Worm (Caenorhabditis elegans) whole organism, L4 larva: ENCODE data around the gene F26F4.5.

Experiments
- D1046.2 ChIP-seq: fragments of 200-800 bp; sonication (Bioruptor generic); IDR thresholded peaks from 2 replicates; pipeline ENCODE4 v1.3.6; 2022; ENCODE audit warnings: missing genetic modification characterization, missing compliant biosample characterization
- F10B5.3 ChIP-seq: sonication (generic microtip); optimal IDR thresholded peaks from 2 replicates; lab custom pipeline; 2016; ENCODE audit warnings: mild to moderate bottlenecking, missing genetic modification characterization, missing compliant biosample characterization
- F26F4.8 ChIP-seq: fragments of 200-800 bp; sonication (Bioruptor generic); conservative IDR thresholded peaks from 2 replicates; pipeline ENCODE4 v1.3.6; 2022; ENCODE audit warnings: missing genetic modification characterization, missing compliant biosample characterization
- R02D3.7 ChIP-seq: fragments of 150-350 bp; sonication (generic microtip); optimal IDR thresholded peaks from 3 replicates; lab custom pipeline; 2014; ENCODE audit warnings: missing biosample characterization, missing genetic modification characterization
- T20F7.1 ChIP-seq: fragments of 200-800 bp; sonication (Bioruptor generic); optimal IDR thresholded peaks from 2 replicates; lab custom pipeline; 2018; ENCODE audit warnings: mild to moderate bottlenecking, missing genetic modification characterization, missing compliant biosample characterization
- Y48G9A.11 ChIP-seq: fragments of 200-800 bp; sonication (Bioruptor generic); IDR thresholded peaks from 2 replicates; pipeline ENCODE4 v1.3.6; 2022; ENCODE audit warnings: missing genetic modification reagents, missing genetic modification characterization, missing compliant biosample characterization
- Y5F2A.4 ChIP-seq: fragments of 200-800 bp; sonication (Bioruptor generic); optimal IDR thresholded peaks from 2 replicates; lab custom pipeline; 2018; ENCODE audit warnings: mild to moderate bottlenecking, missing genetic modification characterization, missing compliant biosample characterization
- ZK546.5 ChIP-seq, 2 experiments: sonication (generic microtip); optimal IDR thresholded peaks; 2 replicates each; lab custom pipeline; 2017; ENCODE audit warnings: missing biosample characterization in 2 of 2, missing genetic modification characterization in 2 of 2
- aha-1 ChIP-seq: fragments of 150-350 bp; peaks from one replicate; lab custom pipeline; 2014; ENCODE audit warnings: missing biosample characterization, missing genetic modification characterization
- ama-1 ChIP-seq: fragments of 150-350 bp; optimal IDR thresholded peaks from 2 replicates; lab custom pipeline; 2014; ENCODE audit warnings: inconsistent platforms, mixed read lengths
- ceh-20 ChIP-seq: fragments of 200-800 bp; sonication (Bioruptor generic); IDR thresholded peaks from 2 replicates; pipeline ENCODE4 v1.3.6; 2022; ENCODE audit warnings: missing genetic modification reagents, missing genetic modification characterization, missing compliant biosample characterization
- ceh-28 ChIP-seq: fragments of 150-350 bp; optimal IDR thresholded peaks from 2 replicates; lab custom pipeline; 2014; ENCODE audit warnings: missing biosample characterization, missing genetic modification reagents, missing genetic modification characterization
- ceh-44 ChIP-seq: fragments of 200-800 bp; sonication (Bioruptor generic); IDR thresholded peaks from 2 replicates; pipeline ENCODE4 v1.3.6; 2022; ENCODE audit warnings: missing genetic modification reagents, missing genetic modification characterization, missing compliant biosample characterization
- ceh-62 ChIP-seq: sonication (generic microtip); optimal IDR thresholded peaks from 2 replicates; lab custom pipeline; 2017; ENCODE audit warnings: missing biosample characterization, missing genetic modification characterization
- cey-2 ChIP-seq: sonication (generic microtip); optimal IDR thresholded peaks from 3 replicates; lab custom pipeline; 2017; ENCODE audit warnings: missing genetic modification characterization, mild to moderate bottlenecking, missing compliant biosample characterization, antibody characterized with exemption, borderline replicate concordance; ENCODE audit not compliant: insufficient read depth
- ctbp-1 ChIP-seq: fragments of 200-800 bp; sonication (Bioruptor generic); IDR thresholded peaks from 2 replicates; pipeline ENCODE4 v1.3.6; 2022; ENCODE audit warnings: missing genetic modification reagents, missing genetic modification characterization, missing compliant biosample characterization
- daf-8 ChIP-seq: fragments of 200-800 bp; sonication (Bioruptor generic); IDR thresholded peaks from 2 replicates; pipeline ENCODE4 v1.3.6; 2022; ENCODE audit warnings: missing genetic modification characterization, missing compliant biosample characterization
- dmd-6 ChIP-seq: fragments of 200-800 bp; sonication (Bioruptor generic); IDR thresholded peaks from 2 replicates; pipeline ENCODE4 v1.3.6; 2022; ENCODE audit warnings: missing genetic modification reagents, missing genetic modification characterization, missing compliant biosample characterization
- dmd-8 ChIP-seq: fragments of 200-800 bp; sonication (Bioruptor generic); IDR thresholded peaks from 2 replicates; pipeline ENCODE4 v1.3.6; 2022; ENCODE audit warnings: missing genetic modification characterization, missing compliant biosample characterization
- dmd-9 ChIP-seq: fragments of 200-800 bp; sonication (Bioruptor generic); IDR thresholded peaks from 2 replicates; pipeline ENCODE4 v1.3.6; 2022; ENCODE audit warnings: missing genetic modification reagents, missing genetic modification characterization, missing compliant biosample characterization
- dpl-1 ChIP-seq: fragments of 150-350 bp; optimal IDR thresholded peaks from 2 replicates; lab custom pipeline; 2014; ENCODE audit warnings: missing biosample characterization, missing genetic modification reagents, missing genetic modification characterization
- egl-27 ChIP-seq: sonication (generic microtip); optimal IDR thresholded peaks from 3 replicates; lab custom pipeline; 2017; ENCODE audit warnings: missing biosample characterization, missing genetic modification reagents, missing genetic modification characterization
- fos-1 ChIP-seq: fragments of 150-350 bp; optimal IDR thresholded peaks from 2 replicates; lab custom pipeline; 2014; ENCODE audit warnings: missing biosample characterization, missing genetic modification characterization
- gei-8 ChIP-seq: fragments of 200-800 bp; sonication (Bioruptor generic); optimal IDR thresholded peaks from 2 replicates; lab custom pipeline; 2018; ENCODE audit warnings: mild to moderate bottlenecking, missing genetic modification characterization, missing compliant biosample characterization
- hif-1 ChIP-seq, 2 experiments: sonication (generic microtip); optimal IDR thresholded peaks; 2 replicates each; lab custom pipeline; 2016 to 2017; ENCODE audit warnings: missing compliant biosample characterization in 2 of 2, missing genetic modification characterization in 2 of 2, missing genetic modification reagents in 2 of 2, missing genotype in 2 of 2, mild to moderate bottlenecking in 1 of 2
- hlh-30 ChIP-seq: sonication (generic microtip); optimal IDR thresholded peaks from 2 replicates; lab custom pipeline; 2017; ENCODE audit warnings: antibody characterized with exemption, mild to moderate bottlenecking, missing genetic modification characterization, missing compliant biosample characterization; ENCODE audit not compliant: insufficient read depth
- hmg-1.1 ChIP-seq: fragments of 200-800 bp; sonication (Bioruptor generic); IDR thresholded peaks from 2 replicates; pipeline ENCODE4 v1.3.6; 2022; ENCODE audit warnings: missing genetic modification reagents, missing genetic modification characterization, missing compliant biosample characterization
- lin-1 ChIP-seq: fragments of 200-800 bp; sonication (Bioruptor generic); IDR thresholded peaks from 2 replicates; pipeline ENCODE4 v1.3.6; 2022; ENCODE audit warnings: missing genetic modification reagents, missing genetic modification characterization, missing compliant biosample characterization
- lin-38 ChIP-seq: fragments of 200-800 bp; sonication (Bioruptor generic); IDR thresholded peaks from 2 replicates; pipeline ENCODE4 v1.3.6; 2022; ENCODE audit warnings: missing genetic modification reagents, missing genetic modification characterization, missing compliant biosample characterization
- lir-3 ChIP-seq: sonication (generic microtip); optimal IDR thresholded peaks from 2 replicates; lab custom pipeline; 2016; ENCODE audit warnings: mild to moderate bottlenecking, missing genetic modification characterization, missing compliant biosample characterization
- lsy-2 ChIP-seq, 2 experiments: fragments of 150-350 bp in 1 of 2; sonication (generic microtip) in 1 of 2; optimal IDR thresholded peaks; 2 replicates each; lab custom pipeline; 2014 to 2017; ENCODE audit warnings: missing biosample characterization in 2 of 2, missing genetic modification characterization in 2 of 2
- mes-2 ChIP-seq: sonication (generic microtip); optimal IDR thresholded peaks from 2 replicates; lab custom pipeline; 2016; ENCODE audit warnings: missing genotype, mild to moderate bottlenecking, missing genetic modification characterization, missing compliant biosample characterization; ENCODE audit not compliant: poor library complexity, severe bottlenecking
- nhr-102 ChIP-seq: sonication (generic microtip); optimal IDR thresholded peaks from 2 replicates; lab custom pipeline; 2016; ENCODE audit warnings: mild to moderate bottlenecking, missing genetic modification characterization, moderate library complexity, missing compliant biosample characterization
- nhr-11 ChIP-seq: fragments of 150-350 bp; optimal IDR thresholded peaks from 2 replicates; lab custom pipeline; 2014; ENCODE audit warnings: missing biosample characterization, missing genetic modification characterization
- nhr-111 ChIP-seq: fragments of 200-800 bp; sonication (Bioruptor generic); optimal IDR thresholded peaks from 2 replicates; lab custom pipeline; 2018; ENCODE audit warnings: mild to moderate bottlenecking, missing genetic modification characterization, missing compliant biosample characterization
- nhr-28 ChIP-seq: fragments of 150-350 bp; optimal IDR thresholded peaks from 2 replicates; lab custom pipeline; 2014; ENCODE audit warnings: missing biosample characterization, missing genetic modification characterization
- nhr-41 ChIP-seq: fragments of 200-800 bp; sonication (Bioruptor generic); IDR thresholded peaks from 2 replicates; pipeline ENCODE4 v1.3.6; 2022; ENCODE audit warnings: missing genetic modification reagents, missing genetic modification characterization, missing compliant biosample characterization
- nhr-42 ChIP-seq: fragments of 200-800 bp; sonication (Bioruptor generic); IDR thresholded peaks from 2 replicates; pipeline ENCODE4 v1.3.6; 2022; ENCODE audit warnings: missing genetic modification characterization, missing compliant biosample characterization
- nhr-48 ChIP-seq: sonication (generic microtip); optimal IDR thresholded peaks from 2 replicates; lab custom pipeline; 2016; ENCODE audit warnings: mild to moderate bottlenecking, missing genetic modification characterization, missing compliant biosample characterization
- nhr-6 ChIP-seq: fragments of 150-350 bp; optimal IDR thresholded peaks from 2 replicates; lab custom pipeline; 2014; ENCODE audit warnings: missing biosample characterization, missing genetic modification characterization
- spr-1 ChIP-seq: sonication (generic microtip); optimal IDR thresholded peaks from 2 replicates; lab custom pipeline; 2016; ENCODE audit warnings: mild to moderate bottlenecking, missing genetic modification characterization, missing compliant biosample characterization
- unc-62 ChIP-seq, 3 experiments: fragments of 150-350 bp in 1 of 3; sonication (generic microtip); optimal IDR thresholded peaks in 2 of 3; peaks in 1 of 3; 1 replicate in 1 of 3; 2 replicates in 2 of 3; lab custom pipeline; 2014 to 2017; ENCODE audit warnings: missing biosample characterization in 3 of 3, missing genetic modification characterization in 3 of 3, missing genetic modification reagents in 3 of 3, missing genotype in 1 of 3
- zfp-2 ChIP-seq: sonication (generic microtip); optimal IDR thresholded peaks from 2 replicates; lab custom pipeline; 2016; ENCODE audit warnings: mild to moderate bottlenecking, missing genetic modification characterization, missing compliant biosample characterization
- zfp-3 ChIP-seq: fragments of 200-800 bp; sonication (Bioruptor generic); conservative IDR thresholded peaks from 2 replicates; pipeline ENCODE4 v1.3.6; 2022; ENCODE audit warnings: missing genetic modification reagents, missing genetic modification characterization, missing compliant biosample characterization

F26F4.5 gene

DNA sequence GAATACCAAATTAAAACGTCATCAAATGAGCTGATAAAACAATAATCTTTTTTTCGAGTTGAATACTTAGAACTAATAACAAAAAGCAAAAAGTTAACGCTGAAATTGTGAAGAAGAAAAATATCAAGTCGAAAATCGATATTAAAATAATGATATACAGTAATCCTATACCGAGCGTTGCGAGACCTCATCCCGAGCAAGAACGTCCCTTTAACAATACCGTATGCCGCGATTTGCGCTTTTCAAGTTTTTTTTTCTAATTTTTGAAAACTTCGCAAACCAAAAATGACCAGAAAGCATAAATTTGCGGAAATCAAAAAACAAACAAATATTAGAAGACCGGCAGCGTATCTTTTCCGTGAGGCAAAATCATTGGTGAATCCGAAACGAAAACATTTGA, at the start of gene F26F4.5:
F26F4.5 (minus strand) TSS at position 256 of the 400 bp plus-strand sequence.
- TF ChIP-seq ama-1, result no peak
- peak; percentile 70 for TF ChIP-seq aha-1 (tag; lab: Kevin White, UChicago)
- TF ChIP-seq zfp-2 (tag; lab: Kevin White, UChicago), result no peak
- TF ChIP-seq cey-2 (tag; lab: Kevin White, UChicago), result no peak
- TF ChIP-seq hlh-30, result no peak
- no peak for TF ChIP-seq ctbp-1 (GFP tag; lab: Robert Waterston, UW)
- TF ChIP-seq ceh-44 (GFP tag; lab: Robert Waterston, UW), result no peak
- TF ChIP-seq fos-1 (tag; lab: Kevin White, UChicago), result no peak
- TF ChIP-seq zfp-3 (GFP tag; lab: Robert Waterston, UW), result no peak
- TF ChIP-seq Y5F2A.4 (GFP tag; lab: Kevin White, UChicago), result no peak
- TF ChIP-seq ZK546.5 (tag; optimal IDR thresholded peaks at IDR 0.05; lab: Kevin White, UChicago), result no peak
- peak; percentile 45; the same call in 1 of the 2 replicates for TF ChIP-seq lin-38
- TF ChIP-seq gei-8, result no peak
- TF ChIP-seq lin-1, result no peak
- no peak for TF ChIP-seq nhr-111

DNA sequence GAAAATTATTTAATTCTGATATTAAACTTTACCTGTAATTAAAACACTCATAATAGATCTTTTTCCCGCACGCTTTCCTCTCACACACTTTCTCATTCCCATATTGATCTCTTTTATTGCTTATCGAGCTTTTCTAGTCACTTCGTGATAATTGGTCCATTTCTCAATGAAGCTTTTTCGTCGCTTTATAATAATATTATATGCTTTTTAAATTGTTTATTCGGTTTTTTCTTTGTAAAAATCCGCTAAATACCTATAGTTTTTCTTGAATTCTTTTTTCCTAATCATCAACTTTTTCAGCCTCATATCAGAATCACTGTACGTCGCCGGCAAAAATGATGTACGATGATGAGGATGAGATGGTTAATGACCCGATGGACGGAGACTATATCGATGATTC, 48.2 kb upstream of the F26F4.5 start, which contains the start of gene rpb-2:
rpb-2 (plus strand) TSS at position 301 of the 400 bp plus-strand sequence.
- no peak for TF ChIP-seq ceh-20
- no peak for TF ChIP-seq D1046.2
- TF ChIP-seq nhr-6, result no peak
- no peak for TF ChIP-seq hif-1 (tag; optimal IDR thresholded peaks at IDR 0.05; lab: Kevin White, UChicago)
- no peak for TF ChIP-seq aha-1 (tag; lab: Kevin White, UChicago)
- TF ChIP-seq daf-8, result no peak
- TF ChIP-seq lin-38, result no peak
- no peak for TF ChIP-seq nhr-48 (tag; lab: Kevin White, UChicago)
- TF ChIP-seq fos-1 (tag; lab: Kevin White, UChicago), result no peak
- no peak for TF ChIP-seq lin-1
- no peak for TF ChIP-seq lsy-2 (tag; optimal IDR thresholded peaks at IDR 0.05; lab: Kevin White, UChicago)
- TF ChIP-seq nhr-102, result no peak
- TF ChIP-seq, all 104 proteins: peak for 0

DNA sequence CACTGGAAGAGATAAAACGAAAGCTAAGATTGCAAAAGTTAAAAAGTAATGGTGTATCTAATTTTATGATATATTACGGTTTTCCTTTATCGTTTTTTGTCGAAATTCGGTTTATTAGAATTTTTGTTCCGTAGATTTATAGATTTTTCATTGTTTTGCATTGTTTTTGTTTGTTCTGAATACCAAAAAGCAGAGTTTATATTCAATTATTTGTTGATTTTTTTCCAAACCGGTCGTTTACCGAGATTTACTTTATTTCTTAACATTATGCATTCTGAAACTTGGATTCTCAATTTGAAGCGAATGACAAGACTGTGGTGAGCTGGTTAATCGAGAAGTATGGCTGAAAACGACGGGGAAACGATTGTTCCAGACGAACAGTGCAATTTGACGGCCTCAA, 46.0 kb upstream of the F26F4.5 start, which contains the start of gene fsn-1:
fsn-1 (plus strand) TSS at position 301 of the 400 bp plus-strand sequence.
- TF ChIP-seq ceh-62 (tag; lab: Kevin White, UChicago) (no peak), nhr-28 (tag; lab: Kevin White, UChicago) (no peak), nhr-41 (GFP tag; lab: Robert Waterston, UW) (no peak), dmd-9 (GFP tag; lab: Robert Waterston, UW) (no peak), aha-1 (tag; lab: Kevin White, UChicago) (peak; percentile 72)

DNA sequence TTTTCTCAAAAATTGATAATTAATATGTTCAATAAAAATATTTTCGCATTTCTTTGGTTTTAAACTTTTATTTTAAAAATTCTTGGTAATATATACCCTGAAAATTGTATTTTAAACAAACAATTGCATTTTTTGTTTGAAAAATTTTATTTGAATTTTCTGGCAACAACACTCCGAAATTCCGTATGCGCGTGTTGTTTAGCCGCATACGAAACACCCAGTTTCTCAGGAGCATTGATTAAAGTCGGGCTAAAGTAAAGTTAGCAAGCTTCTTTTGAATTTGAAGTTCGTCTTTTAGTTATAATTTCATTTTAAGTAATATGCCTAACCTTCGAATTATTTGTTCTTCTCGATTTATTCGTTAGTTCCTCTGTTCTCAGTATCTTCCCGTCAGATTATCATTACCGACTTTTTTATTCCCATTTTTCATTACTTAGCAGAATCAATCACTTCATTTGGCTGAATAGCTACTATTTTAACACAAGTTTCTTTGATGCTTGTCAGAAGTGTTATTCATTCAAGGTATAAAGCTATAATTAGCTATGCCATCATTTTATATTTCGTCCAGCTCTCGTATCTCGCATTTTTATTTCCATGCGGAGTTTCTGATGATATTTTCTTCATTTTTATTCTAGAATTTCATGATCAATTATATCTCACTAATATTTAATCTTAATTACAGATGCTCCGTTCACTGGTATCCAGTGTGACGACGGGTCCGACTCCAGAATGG, 44.0 kb upstream of the F26F4.5 start, which contains the start of gene mrps-18C:
mrps-18C (plus strand) TSS at position 683 of the 733 bp plus-strand sequence.
- TF ChIP-seq R02D3.7 (tag; lab: Kevin White, UChicago) (no peak), ceh-28 (tag; lab: Kevin White, UChicago) (no peak), F10B5.3 (tag; lab: Kevin White, UChicago) (no peak), dmd-6 (GFP tag; lab: Robert Waterston, UW) (no peak), unc-62 (GFP tag; optimal IDR thresholded peaks at IDR 0.05 in 1 of 2; lab: Kevin White, UChicago) (peak in 1 of 2 experiments; percentile 28), unc-62 (tag; optimal IDR thresholded peaks at IDR 0.05; lab: Kevin White, UChicago) (no peak), spr-1 (tag; lab: Kevin White, UChicago) (no peak), lir-3 (tag; lab: Kevin White, UChicago) (no peak), dpl-1 (GFP tag; lab: Kevin White, UChicago) (peak; percentile 40), hmg-1.1 (GFP tag; lab: Robert Waterston, UW) (no peak), aha-1 (tag; lab: Kevin White, UChicago) (peak; percentile 73), nhr-11 (tag; lab: Kevin White, UChicago) (no peak), nhr-42 (no peak), Y48G9A.11 (peak; percentile 60; the same call in 1 of the 2 replicates), hif-1 (tag; optimal IDR thresholded peaks at IDR 0.05; lab: Kevin White, UChicago) (no peak), egl-27 (tag; lab: Kevin White, UChicago) (no peak), lsy-2 (tag; optimal IDR thresholded peaks at IDR 0.05; lab: Kevin White, UChicago) (peak in 1 of 2 experiments; percentile 52), mes-2 (tag; lab: Kevin White, UChicago) (peak; percentile 59), dmd-8 (no peak), F26F4.8 (no peak), T20F7.1 (peak; percentile 93), fos-1 (tag; lab: Kevin White, UChicago) (no peak), daf-8 (no peak)
